Fruit fly (Drosophila melanogaster) whole organism, adult: ENCODE data around the gene CG8677.

ENCODE experiments used
- CG33017 ChIP-seq: fragments of 200-800 bp; sonication (Bioruptor generic); optimal IDR thresholded peaks from 2 replicates; lab custom pipeline; 2018; ENCODE audit warnings: missing biosample characterization, mild to moderate bottlenecking, missing genetic modification characterization, moderate library complexity
- CG5204 ChIP-seq: fragments of 200-800 bp; sonication (Bioruptor generic); optimal IDR thresholded peaks from 2 replicates; lab custom pipeline; 2016; ENCODE audit warnings: missing biosample characterization, missing genetic modification characterization
- CG7101 ChIP-seq: fragments of 200-800 bp; sonication (Bioruptor generic); optimal IDR thresholded peaks from 2 replicates; lab custom pipeline; 2018; ENCODE audit warnings: missing biosample characterization, mild to moderate bottlenecking, missing genetic modification characterization, moderate library complexity
- Hr96 ChIP-seq: fragments of 200-800 bp; sonication (Bioruptor generic); optimal IDR thresholded peaks from 2 replicates; lab custom pipeline; 2016; ENCODE audit warnings: missing biosample characterization, missing genetic modification characterization
- cnc ChIP-seq, 2 experiments: fragments of >200 bp; optimal IDR thresholded peaks; 2 replicates each; lab custom pipeline; 2017
- kay ChIP-seq: fragments of 200-800 bp; sonication (Bioruptor generic); peaks from one replicate; lab custom pipeline; 2016; ENCODE audit warnings: missing biosample characterization, missing genetic modification characterization, borderline replicate concordance

dm6 chr2L:21237048-21237747 is 16.1 kb downstream of the CG8677 start, which contains the start of gene Hr39:
- no peak for TF ChIP-seq cnc (optimal IDR thresholded peaks at IDR 0.05; lab: Kevin White, UChicago)
- TF ChIP-seq CG5204 = no peak
- TF ChIP-seq kay (GFP tag; lab: Kevin White, UChicago) = no peak
- no peak for TF ChIP-seq Hr96
- no peak for TF ChIP-seq CG33017 (tag; lab: Kevin White, UChicago)
- TF ChIP-seq CG7101 = no peak
